Worm (Caenorhabditis elegans) whole organism, young adult: Measurements from ENCODE around the gene wdfy-2.

Source experiments
- B0035.1 ChIP-seq: sonication (generic microtip); optimal IDR thresholded peaks from 2 replicates; lab custom pipeline; 2016; ENCODE audit warnings: missing genetic modification characterization, mild to moderate bottlenecking, missing compliant biosample characterization, missing genotype, missing genetic modification reagents
- B0336.3 ChIP-seq: fragments of 200-800 bp; sonication (Bioruptor generic); IDR thresholded peaks from 2 replicates; pipeline ENCODE4 v1.3.6; 2022; ENCODE audit warnings: missing genetic modification characterization, missing compliant biosample characterization
- C06A6.2 ChIP-seq: fragments of 200-800 bp; sonication (Bioruptor generic); conservative IDR thresholded peaks from 2 replicates; pipeline ENCODE4 v1.3.6; 2022; ENCODE audit warnings: missing genetic modification characterization, missing compliant biosample characterization
- D2030.7 ChIP-seq: fragments of 200-800 bp; sonication (Bioruptor generic); IDR thresholded peaks from 2 replicates; pipeline ENCODE4 v1.3.6; 2022; ENCODE audit warnings: missing genetic modification reagents, missing genetic modification characterization, missing compliant biosample characterization
- F37B4.10 ChIP-seq: fragments of 200-800 bp; sonication (Bioruptor generic); IDR thresholded peaks from 2 replicates; pipeline ENCODE4 v1.3.6; 2022; ENCODE audit warnings: missing genetic modification characterization, missing compliant biosample characterization
- K12H6.12 ChIP-seq: fragments of 200-800 bp; sonication (Bioruptor generic); optimal IDR thresholded peaks from 2 replicates; lab custom pipeline; 2018; ENCODE audit warnings: mild to moderate bottlenecking, missing genetic modification characterization, missing compliant biosample characterization
- T07F8.4 ChIP-seq: sonication (generic microtip); optimal IDR thresholded peaks from 2 replicates; lab custom pipeline; 2016; ENCODE audit warnings: mild to moderate bottlenecking, missing genetic modification characterization, moderate library complexity, missing compliant biosample characterization
- Y53G8AR.9 ChIP-seq: fragments of 200-800 bp; sonication (Bioruptor generic); conservative IDR thresholded peaks from 2 replicates; pipeline ENCODE4 v1.3.6; 2022; ENCODE audit warnings: missing genetic modification reagents, missing genetic modification characterization, missing compliant biosample characterization
- Y79H2A.3 ChIP-seq: fragments of 200-800 bp; sonication (Bioruptor generic); conservative IDR thresholded peaks from 2 replicates; pipeline ENCODE4 v1.3.6; 2022; ENCODE audit warnings: missing genetic modification reagents, missing genetic modification characterization, missing compliant biosample characterization
- akir-1 ChIP-seq: fragments of 200-800 bp; sonication (Bioruptor generic); optimal IDR thresholded peaks from 2 replicates; lab custom pipeline; 2018; ENCODE audit warnings: mild to moderate bottlenecking, missing genetic modification characterization, moderate library complexity, missing compliant biosample characterization
- aptf-2 ChIP-seq: fragments of 200-800 bp; sonication (Bioruptor generic); conservative IDR thresholded peaks from 2 replicates; pipeline ENCODE4 v1.3.6; 2022; ENCODE audit warnings: missing genetic modification reagents, missing genetic modification characterization, missing compliant biosample characterization
- aptf-3 ChIP-seq: fragments of 200-800 bp; sonication (Bioruptor generic); IDR thresholded peaks from 2 replicates; pipeline ENCODE4 v1.3.6; 2022; ENCODE audit warnings: missing genetic modification characterization, missing compliant biosample characterization
- atf-7 ChIP-seq: sonication (generic microtip); optimal IDR thresholded peaks from 2 replicates; lab custom pipeline; 2017; ENCODE audit warnings: mild to moderate bottlenecking, missing genetic modification characterization, missing compliant biosample characterization
- attf-5 ChIP-seq: fragments of 200-800 bp; sonication (Bioruptor generic); optimal IDR thresholded peaks from 2 replicates; lab custom pipeline; 2018; ENCODE audit warnings: mild to moderate bottlenecking, missing genetic modification characterization, missing compliant biosample characterization
- bed-1 ChIP-seq: fragments of 200-800 bp; sonication (Bioruptor generic); IDR thresholded peaks from 2 replicates; pipeline ENCODE4 v1.3.6; 2022; ENCODE audit warnings: missing genetic modification reagents, missing genetic modification characterization, missing compliant biosample characterization
- bed-2 ChIP-seq: fragments of 200-800 bp; sonication (Bioruptor generic); IDR thresholded peaks from 2 replicates; pipeline ENCODE4 v1.3.6; 2022; ENCODE audit warnings: missing genetic modification reagents, missing genetic modification characterization, missing compliant biosample characterization
- ccch-3 ChIP-seq: fragments of 200-800 bp; sonication (Bioruptor generic); optimal IDR thresholded peaks from 2 replicates; lab custom pipeline; 2018; ENCODE audit warnings: mild to moderate bottlenecking, missing genetic modification characterization, missing compliant biosample characterization
- cebp-2 ChIP-seq: fragments of 200-800 bp; sonication (Bioruptor generic); IDR thresholded peaks from 2 replicates; pipeline ENCODE4 v1.3.6; 2022; ENCODE audit warnings: missing genetic modification characterization, missing compliant biosample characterization
- ceh-27 ChIP-seq: fragments of 200-800 bp; sonication (Bioruptor generic); optimal IDR thresholded peaks from 2 replicates; lab custom pipeline; 2018; ENCODE audit warnings: mild to moderate bottlenecking, missing genetic modification characterization, moderate library complexity, missing compliant biosample characterization
- ceh-40 ChIP-seq: fragments of 200-800 bp; sonication (Bioruptor generic); IDR thresholded peaks from 2 replicates; pipeline ENCODE4 v1.3.6; 2022; ENCODE audit warnings: missing genetic modification characterization, missing compliant biosample characterization
- ceh-91 ChIP-seq: fragments of 200-800 bp; sonication (Bioruptor generic); IDR thresholded peaks from 2 replicates; pipeline ENCODE4 v1.3.6; 2022; ENCODE audit warnings: missing genetic modification reagents, missing genetic modification characterization, missing compliant biosample characterization
- dox-1 ChIP-seq: fragments of 200-800 bp; sonication (Bioruptor generic); IDR thresholded peaks from 2 replicates; pipeline ENCODE4 v1.3.6; 2022; ENCODE audit warnings: missing genetic modification reagents, missing genetic modification characterization, missing compliant biosample characterization
- dpl-1 ChIP-seq: fragments of 150-350 bp; optimal IDR thresholded peaks from 2 replicates; lab custom pipeline; 2014; ENCODE audit warnings: missing biosample characterization, missing genetic modification reagents, missing genetic modification characterization
- ets-4 ChIP-seq: fragments of 200-800 bp; sonication (Bioruptor generic); optimal IDR thresholded peaks from 2 replicates; lab custom pipeline; 2018; ENCODE audit warnings: mild to moderate bottlenecking, missing genetic modification characterization, missing compliant biosample characterization
- him-1 ChIP-seq: sonication (generic microtip); optimal IDR thresholded peaks from 2 replicates; lab custom pipeline; 2016; ENCODE audit warnings: missing genotype, missing genetic modification reagents, missing genetic modification characterization, missing compliant biosample characterization
- hlh-12 ChIP-seq: sonication (generic microtip); optimal IDR thresholded peaks from 2 replicates; lab custom pipeline; 2016; ENCODE audit warnings: missing genetic modification characterization, missing compliant biosample characterization
- hlh-26 ChIP-seq: fragments of 200-800 bp; sonication (Bioruptor generic); conservative IDR thresholded peaks from 2 replicates; pipeline ENCODE4 v1.3.6; 2022; ENCODE audit warnings: missing genetic modification reagents, missing genetic modification characterization, missing compliant biosample characterization
- hmg-1.2 ChIP-seq: fragments of 200-800 bp; sonication (Bioruptor generic); IDR thresholded peaks from 2 replicates; pipeline ENCODE4 v1.3.6; 2022; ENCODE audit warnings: missing genetic modification reagents, missing genetic modification characterization, missing compliant biosample characterization
- hrde-1 ChIP-seq: sonication (generic microtip); optimal IDR thresholded peaks from 2 replicates; lab custom pipeline; 2016; ENCODE audit warnings: missing genetic modification characterization, mild to moderate bottlenecking, missing compliant biosample characterization, moderate library complexity, missing genotype, missing genetic modification reagents, borderline replicate concordance
- hsf-1 ChIP-seq: fragments of 200-800 bp; sonication (Bioruptor generic); IDR thresholded peaks from 2 replicates; pipeline ENCODE4 v1.3.6; 2022; ENCODE audit warnings: missing genetic modification reagents, missing genetic modification characterization, missing compliant biosample characterization
- let-526 ChIP-seq: fragments of 200-800 bp; sonication (Bioruptor generic); IDR thresholded peaks from 2 replicates; pipeline ENCODE4 v1.3.6; 2022; ENCODE audit warnings: missing genetic modification reagents, missing genetic modification characterization, missing compliant biosample characterization
- lin-35 ChIP-seq, 3 experiments: fragments of 150-350 bp in 2 of 3; sonication (generic microtip) in 1 of 3; optimal IDR thresholded peaks; 2 replicates each; lab custom pipeline; 2014 to 2018; ENCODE audit warnings: missing biosample characterization in 3 of 3, missing genetic modification characterization in 3 of 3, missing genetic modification reagents in 3 of 3
- lsy-27 ChIP-seq: sonication (generic microtip); optimal IDR thresholded peaks from 2 replicates; lab custom pipeline; 2017; ENCODE audit warnings: missing genetic modification characterization, mild to moderate bottlenecking, missing compliant biosample characterization, antibody characterized with exemption, missing genotype, borderline replicate concordance; ENCODE audit not compliant: insufficient read depth
- madf-8 ChIP-seq: fragments of 200-800 bp; sonication (Bioruptor generic); conservative IDR thresholded peaks from 2 replicates; pipeline ENCODE4 v1.3.6; 2022; ENCODE audit warnings: missing genetic modification reagents, missing genetic modification characterization, missing compliant biosample characterization
- mcd-1 ChIP-seq: fragments of 200-800 bp; sonication (Bioruptor generic); IDR thresholded peaks from 2 replicates; pipeline ENCODE4 v1.3.6; 2022; ENCODE audit warnings: missing genetic modification reagents, missing genetic modification characterization, missing compliant biosample characterization
- mel-28 ChIP-seq: sonication (generic microtip); optimal IDR thresholded peaks from 2 replicates; lab custom pipeline; 2016; ENCODE audit warnings: borderline replicate concordance, mild to moderate bottlenecking, missing genetic modification characterization, missing compliant biosample characterization
- nhr-120 ChIP-seq: fragments of 200-800 bp; sonication (Bioruptor generic); IDR thresholded peaks from 2 replicates; pipeline ENCODE4 v1.3.6; 2022; ENCODE audit warnings: missing genetic modification characterization, missing compliant biosample characterization
- nhr-179 ChIP-seq: sonication (generic microtip); optimal IDR thresholded peaks from 2 replicates; lab custom pipeline; 2016; ENCODE audit warnings: mild to moderate bottlenecking, missing genetic modification characterization, missing compliant biosample characterization
- repo-1 ChIP-seq: sonication (generic microtip); optimal IDR thresholded peaks from 2 replicates; lab custom pipeline; 2017; ENCODE audit warnings: mild to moderate bottlenecking, missing genetic modification characterization, missing compliant biosample characterization
- rpc-1 ChIP-seq, 2 experiments: fragments of 150-350 bp in 1 of 2; sonication (generic microtip) in 1 of 2; optimal IDR thresholded peaks; 2 replicates each; lab custom pipeline; 2014 to 2018; ENCODE audit warnings: missing biosample characterization in 1 of 2, missing genetic modification characterization in 1 of 2, missing genetic modification reagents in 1 of 2, missing genotype in 1 of 2
- snpc-1.1 ChIP-seq: sonication (generic microtip); optimal IDR thresholded peaks from 2 replicates; lab custom pipeline; 2017; ENCODE audit warnings: missing genetic modification characterization, mild to moderate bottlenecking, missing compliant biosample characterization, antibody characterized with exemption, moderate library complexity, missing genotype, missing genetic modification reagents; ENCODE audit not compliant: insufficient read depth
- snpc-1.3 ChIP-seq: sonication (generic microtip); optimal IDR thresholded peaks from 2 replicates; lab custom pipeline; 2017; ENCODE audit warnings: missing genetic modification characterization, mild to moderate bottlenecking, missing compliant biosample characterization, antibody characterized with exemption, moderate library complexity, missing genotype, missing genetic modification reagents; ENCODE audit not compliant: insufficient read depth
- snpc-4 ChIP-seq, 5 experiments: fragments of 150-350 bp in 1 of 5; sonication (generic microtip) in 4 of 5; optimal IDR thresholded peaks; 2 replicates each; lab custom pipeline; 2014 to 2018; ENCODE audit warnings: missing genetic modification characterization in 5 of 5, missing biosample characterization in 3 of 5, antibody characterized with exemption in 2 of 5, mild to moderate bottlenecking in 2 of 5, missing compliant biosample characterization in 2 of 5, missing genotype in 2 of 5, moderate library complexity in 2 of 5, missing genetic modification reagents in 1 of 5
- tbx-9 ChIP-seq: sonication (generic microtip); optimal IDR thresholded peaks from 2 replicates; lab custom pipeline; 2016; ENCODE audit warnings: borderline replicate concordance, missing genetic modification characterization, inconsistent platforms, missing compliant biosample characterization
- unc-130 ChIP-seq: sonication (generic microtip); optimal IDR thresholded peaks from 2 replicates; lab custom pipeline; 2016; ENCODE audit warnings: missing genetic modification reagents, missing genetic modification characterization, missing compliant biosample characterization
- unc-62 ChIP-seq: fragments of 150-350 bp; optimal IDR thresholded peaks from 2 replicates; lab custom pipeline; 2014; ENCODE audit warnings: missing biosample characterization, missing genetic modification reagents, missing genetic modification characterization
- ztf-18 ChIP-seq: sonication (generic microtip); optimal IDR thresholded peaks from 2 replicates; lab custom pipeline; 2016; ENCODE audit warnings: missing genotype, mild to moderate bottlenecking, missing genetic modification characterization, missing compliant biosample characterization

The wdfy-2 gene

ce11 chrII:9282787-9283186 is 36.9 kb upstream of the wdfy-2 start (continued):
- TF ChIP-seq snpc-1.3 (tag; lab: Kevin White, UChicago): peak; percentile 12
- no peak for TF ChIP-seq nhr-120
- TF ChIP-seq nhr-179 (tag; lab: Kevin White, UChicago): no peak
- peak; percentile 66 for TF ChIP-seq mcd-1 (GFP tag; lab: Robert Waterston, UW)
- TF ChIP-seq lin-35 (GFP tag; optimal IDR thresholded peaks at IDR 0.05; lab: Kevin White, UChicago): peak in 1 of 3 experiments; percentile 82
- peak; percentile 65 for TF ChIP-seq repo-1 (tag; lab: Kevin White, UChicago)
- no peak for TF ChIP-seq Y79H2A.3 (GFP tag; lab: Robert Waterston, UW)
- peak; percentile 78; the same call in 1 of the 2 replicates for TF ChIP-seq cebp-2
- no peak for TF ChIP-seq madf-8 (GFP tag; lab: Robert Waterston, UW)
- TF ChIP-seq him-1 (tag; lab: Kevin White, UChicago): no peak
- TF ChIP-seq tbx-9 (tag; lab: Kevin White, UChicago): no peak
- TF ChIP-seq hsf-1 (GFP tag; lab: Robert Waterston, UW): no peak
- TF ChIP-seq bed-2 (GFP tag; lab: Robert Waterston, UW): no peak
- no peak for TF ChIP-seq aptf-3 (GFP tag; lab: Robert Waterston, UW)
- TF ChIP-seq snpc-4 (GFP tag; optimal IDR thresholded peaks at IDR 0.05; lab: Kevin White, UChicago): no peak
- TF ChIP-seq snpc-4 (tag; optimal IDR thresholded peaks at IDR 0.05; lab: Kevin White, UChicago): peak; percentile 59 to 79 (median 70)
- TF ChIP-seq B0336.3 (GFP tag; lab: Robert Waterston, UW): peak; percentile 84; the same call in 1 of the 2 replicates
- peak; percentile 66 for TF ChIP-seq C06A6.2 (GFP tag; lab: Robert Waterston, UW)
- TF ChIP-seq hlh-26 (GFP tag; lab: Robert Waterston, UW): no peak
- TF ChIP-seq hrde-1 (tag; lab: Kevin White, UChicago): no peak
- peak; percentile 89 for TF ChIP-seq dox-1 (GFP tag; lab: Robert Waterston, UW)
- peak; percentile 85 for TF ChIP-seq ets-4 (GFP tag; lab: Kevin White, UChicago)
- no peak for TF ChIP-seq D2030.7
- peak; percentile 81 for TF ChIP-seq Y53G8AR.9 (GFP tag; lab: Robert Waterston, UW)
- peak; percentile 89 for TF ChIP-seq K12H6.12 (tag; lab: Kevin White, UChicago)
- no peak for TF ChIP-seq T07F8.4 (tag; lab: Kevin White, UChicago)
- peak; percentile 88 for TF ChIP-seq hmg-1.2
- TF ChIP-seq rpc-1 (optimal IDR thresholded peaks at IDR 0.05; lab: Kevin White, UChicago): no peak
- TF ChIP-seq rpc-1 (tag; optimal IDR thresholded peaks at IDR 0.05; lab: Kevin White, UChicago): no peak
- peak; percentile 63 for TF ChIP-seq unc-62 (GFP tag; lab: Kevin White, UChicago)
- TF ChIP-seq unc-130 (GFP tag; lab: Kevin White, UChicago): no peak
- no peak for TF ChIP-seq ceh-40 (GFP tag; lab: Robert Waterston, UW)
- TF ChIP-seq snpc-1.1 (tag; lab: Kevin White, UChicago): no peak
- TF ChIP-seq ceh-91 (GFP tag; lab: Robert Waterston, UW): no peak
- TF ChIP-seq ccch-3 (GFP tag; lab: Kevin White, UChicago): no peak
- TF ChIP-seq hlh-12 (tag; lab: Kevin White, UChicago): no peak
- peak; percentile 56 for TF ChIP-seq B0035.1 (tag; lab: Kevin White, UChicago)
- no peak for TF ChIP-seq let-526
- peak; percentile 85 for TF ChIP-seq atf-7 (tag; lab: Kevin White, UChicago)
- TF ChIP-seq ceh-27: peak; percentile 81
- no peak for TF ChIP-seq aptf-2 (GFP tag; lab: Robert Waterston, UW)
- no peak for TF ChIP-seq bed-1 (GFP tag; lab: Robert Waterston, UW)
- peak; percentile 64 for TF ChIP-seq ztf-18 (tag; lab: Kevin White, UChicago)
- TF ChIP-seq akir-1 (GFP tag; lab: Kevin White, UChicago): no peak
- TF ChIP-seq F37B4.10 (GFP tag; lab: Robert Waterston, UW): no peak
- TF ChIP-seq attf-5: peak; percentile 82
- TF ChIP-seq lsy-27 (tag; lab: Kevin White, UChicago): no peak
- TF ChIP-seq mel-28 (tag; lab: Kevin White, UChicago): no peak
- no peak for TF ChIP-seq dpl-1 (GFP tag; lab: Kevin White, UChicago)
